Worm (Caenorhabditis elegans) whole organism, L2 larva: ENCODE results near the gene gtsf-1.
"Not testable (repeated sequence)": the region's sequence is repeated elsewhere in the genome, so short reads cannot be mapped to it uniquely, and the experiment has no call there.

Experiments
- F13H6.1 ChIP-seq: sonication (generic microtip); optimal IDR thresholded peaks from 2 replicates; lab custom pipeline; 2016; ENCODE audit warnings: missing genetic modification characterization, missing compliant biosample characterization
- R02D3.7 ChIP-seq: fragments of 150-350 bp; optimal IDR thresholded peaks from 2 replicates; lab custom pipeline; 2014; ENCODE audit warnings: missing biosample characterization, missing genetic modification characterization
- Y55F3AM.14 ChIP-seq: fragments of 200-800 bp; sonication (Bioruptor generic); optimal IDR thresholded peaks from 2 replicates; lab custom pipeline; 2018; ENCODE audit warnings: mild to moderate bottlenecking, missing genetic modification characterization, missing compliant biosample characterization
- alr-1 ChIP-seq: fragments of 150-350 bp; optimal IDR thresholded peaks from 2 replicates; lab custom pipeline; 2014; ENCODE audit warnings: missing biosample characterization, missing genetic modification characterization
- ama-1 ChIP-seq: fragments of 150-350 bp; optimal IDR thresholded peaks from 2 replicates; lab custom pipeline; 2018; ENCODE audit warnings: inconsistent platforms
- blmp-1 ChIP-seq: sonication (generic microtip); optimal IDR thresholded peaks from 2 replicates; lab custom pipeline; 2017; ENCODE audit warnings: missing genetic modification characterization, mild to moderate bottlenecking, missing compliant biosample characterization, antibody characterized with exemption, moderate library complexity; ENCODE audit not compliant: insufficient read depth
- ceh-16 ChIP-seq: fragments of 150-350 bp; optimal IDR thresholded peaks from 2 replicates; lab custom pipeline; 2014; ENCODE audit warnings: missing biosample characterization, missing genetic modification characterization
- crh-2 ChIP-seq: sonication (generic microtip); optimal IDR thresholded peaks from 2 replicates; lab custom pipeline; 2017; ENCODE audit warnings: missing biosample characterization, missing genetic modification characterization
- dmd-4 ChIP-seq: sonication (generic microtip); optimal IDR thresholded peaks from 2 replicates; lab custom pipeline; 2017; ENCODE audit warnings: missing biosample characterization, missing genetic modification characterization
- egl-27 ChIP-seq: sonication (generic microtip); optimal IDR thresholded peaks from 3 replicates; lab custom pipeline; 2017; ENCODE audit warnings: missing biosample characterization, missing genetic modification reagents, missing genetic modification characterization
- elt-1 ChIP-seq: fragments of 150-350 bp; optimal IDR thresholded peaks from 2 replicates; lab custom pipeline; 2014; ENCODE audit warnings: missing biosample characterization, missing genetic modification characterization
- elt-3 ChIP-seq: sonication (generic microtip); optimal IDR thresholded peaks from 2 replicates; lab custom pipeline; 2017; ENCODE audit warnings: missing biosample characterization, missing genetic modification characterization
- fos-1 ChIP-seq: fragments of 150-350 bp; optimal IDR thresholded peaks from 2 replicates; lab custom pipeline; 2014; ENCODE audit warnings: missing biosample characterization, missing genetic modification characterization
- gmeb-1 ChIP-seq: fragments of 150-350 bp; optimal IDR thresholded peaks from 2 replicates; lab custom pipeline; 2014; ENCODE audit warnings: missing biosample characterization, missing genetic modification characterization
- lin-11 ChIP-seq: fragments of 150-350 bp; sonication (generic microtip); optimal IDR thresholded peaks from 2 replicates; lab custom pipeline; 2014; ENCODE audit warnings: missing biosample characterization, missing genetic modification characterization, inconsistent platforms, mixed read lengths
- lsy-2 ChIP-seq, 2 experiments: fragments of 150-350 bp in 1 of 2; sonication (generic microtip) in 1 of 2; optimal IDR thresholded peaks; 2 replicates each; lab custom pipeline; 2014 to 2017; ENCODE audit warnings: missing biosample characterization in 2 of 2, missing genetic modification characterization in 2 of 2
- mab-5 ChIP-seq: fragments of 150-350 bp; optimal IDR thresholded peaks from 2 replicates; lab custom pipeline; 2014; ENCODE audit warnings: missing biosample characterization, missing genetic modification characterization
- mbf-1 ChIP-seq: sonication (generic microtip); optimal IDR thresholded peaks from 2 replicates; lab custom pipeline; 2017; ENCODE audit warnings: missing biosample characterization, missing genetic modification characterization
- nhr-10 ChIP-seq: sonication (generic microtip); optimal IDR thresholded peaks from 2 replicates; lab custom pipeline; 2017; ENCODE audit warnings: missing biosample characterization, missing genetic modification characterization
- nhr-11 ChIP-seq: fragments of 150-350 bp; optimal IDR thresholded peaks from 2 replicates; lab custom pipeline; 2014; ENCODE audit warnings: missing biosample characterization, missing genetic modification characterization
- nhr-129 ChIP-seq: fragments of 150-350 bp; optimal IDR thresholded peaks from 2 replicates; lab custom pipeline; 2014; ENCODE audit warnings: missing biosample characterization, missing genetic modification characterization
- nhr-21 ChIP-seq: fragments of 150-350 bp; optimal IDR thresholded peaks from 2 replicates; lab custom pipeline; 2014; ENCODE audit warnings: missing biosample characterization, missing genetic modification characterization
- nhr-23 ChIP-seq: fragments of 150-350 bp; optimal IDR thresholded peaks from 2 replicates; lab custom pipeline; 2014; ENCODE audit warnings: missing biosample characterization, missing genetic modification reagents, missing genetic modification characterization
- nhr-237 ChIP-seq: fragments of 150-350 bp; optimal IDR thresholded peaks from 2 replicates; lab custom pipeline; 2014; ENCODE audit warnings: missing biosample characterization, missing genetic modification characterization
- peb-1 ChIP-seq: fragments of 150-350 bp; optimal IDR thresholded peaks from 2 replicates; lab custom pipeline; 2014; ENCODE audit warnings: missing biosample characterization, missing genetic modification characterization
- skn-1 ChIP-seq: sonication (generic microtip); optimal IDR thresholded peaks from 2 replicates; lab custom pipeline; 2017; ENCODE audit warnings: missing biosample characterization, missing genetic modification characterization
- sma-3 ChIP-seq: sonication (generic microtip); optimal IDR thresholded peaks from 2 replicates; lab custom pipeline; 2016; ENCODE audit warnings: missing genetic modification reagents, missing genetic modification characterization, missing compliant biosample characterization
- unc-39 ChIP-seq: fragments of 150-350 bp; optimal IDR thresholded peaks from 2 replicates; lab custom pipeline; 2014; ENCODE audit warnings: missing biosample characterization, missing genetic modification characterization
- unc-55 ChIP-seq: fragments of 150-350 bp; sonication (generic microtip); optimal IDR thresholded peaks from 3 replicates; lab custom pipeline; 2014; ENCODE audit warnings: missing biosample characterization, missing genetic modification reagents, missing genetic modification characterization
- zag-1 ChIP-seq: fragments of 150-350 bp; optimal IDR thresholded peaks from 2 replicates; lab custom pipeline; 2014; ENCODE audit warnings: missing biosample characterization, missing genetic modification characterization
- ztf-1 ChIP-seq: fragments of 200-800 bp; sonication (Bioruptor generic); conservative IDR thresholded peaks from 2 replicates; pipeline ENCODE4 v1.3.6; 2022; ENCODE audit warnings: missing genetic modification characterization, missing compliant biosample characterization
- ztf-11 ChIP-seq: sonication (generic microtip); optimal IDR thresholded peaks from 2 replicates; lab custom pipeline; 2017; ENCODE audit warnings: missing biosample characterization, missing genetic modification characterization
- ztf-4 ChIP-seq: fragments of 150-350 bp; optimal IDR thresholded peaks from 2 replicates; lab custom pipeline; 2014; ENCODE audit warnings: missing biosample characterization, missing genetic modification characterization

The gtsf-1 gene

ce11 chrIV:16822529-16822928, 43.1 kb upstream of the gtsf-1 start, which contains the start of gene Y116A8A.4:
TSS of gene Y116A8A.4 (plus strand) at chrIV:16822829.
- no peak for TF ChIP-seq ama-1
- no peak for TF ChIP-seq nhr-10
- no peak for TF ChIP-seq peb-1 (tag; lab: Kevin White, UChicago)
- no peak for TF ChIP-seq lin-11 (tag; lab: Kevin White, UChicago)
- no peak for TF ChIP-seq egl-27 (tag; lab: Kevin White, UChicago)
- TF ChIP-seq fos-1 (tag; lab: Kevin White, UChicago): no peak
- no peak for TF ChIP-seq unc-55 (GFP tag; lab: Kevin White, UChicago)
- no peak for TF ChIP-seq sma-3 (GFP tag; lab: Kevin White, UChicago)
- TF ChIP-seq ztf-4 (tag; lab: Kevin White, UChicago): no peak
- TF ChIP-seq crh-2: no peak

DNA sequence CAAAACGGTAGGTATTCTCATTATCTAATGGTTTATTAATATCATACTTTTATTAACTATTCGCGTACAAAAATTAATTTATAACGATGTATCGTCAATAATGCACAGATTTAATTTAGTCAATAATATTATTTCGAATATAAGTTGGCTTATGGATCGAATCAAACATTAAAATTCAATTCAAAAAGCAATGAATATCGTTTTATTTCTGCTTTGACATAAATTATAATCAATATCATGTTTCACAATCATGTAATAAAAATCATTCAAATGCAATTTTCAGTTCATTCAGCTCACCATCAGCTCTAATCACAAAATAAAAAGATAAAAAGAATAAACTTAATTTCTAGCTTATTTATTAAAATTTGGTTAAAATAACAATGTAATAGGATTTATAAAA, 36.9 kb upstream of the gtsf-1 start, which contains the start of gene Y116A8A.6:
TSS of gene Y116A8A.6 (minus strand) at position 101 of the 400 bp plus-strand sequence.
- TF ChIP-seq gmeb-1 (tag; lab: Kevin White, UChicago) (no peak), R02D3.7 (no peak)

DNA sequence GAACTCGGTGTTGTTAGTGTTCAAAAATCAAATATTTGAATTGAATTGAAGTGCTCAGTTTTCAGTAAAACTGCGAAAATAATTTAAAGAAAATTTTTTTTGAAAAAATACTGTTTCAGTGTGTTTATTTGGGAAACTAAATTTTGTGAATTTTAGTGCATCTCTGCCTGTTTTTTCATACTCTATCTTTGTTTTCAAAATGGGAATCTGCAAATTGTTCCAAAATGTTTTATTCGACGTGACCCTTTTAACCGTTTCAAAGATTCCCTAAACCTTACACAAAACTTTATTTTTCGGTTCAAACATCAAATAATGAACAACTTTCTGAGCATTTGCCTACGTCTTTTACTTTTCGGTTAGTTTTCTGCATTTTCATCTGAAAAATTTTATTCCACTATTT, 35.7 kb upstream of the gtsf-1 start, which contains the start of gene Y116A8A.7:
TSS of gene Y116A8A.7 (plus strand) at position 301 of the 400 bp plus-strand sequence.
- no peak for TF ChIP-seq nhr-11 (tag; lab: Kevin White, UChicago)
- no peak for TF ChIP-seq zag-1
- TF ChIP-seq mbf-1 (tag; lab: Kevin White, UChicago): no peak
- TF ChIP-seq lin-11 (tag; lab: Kevin White, UChicago): no peak
- no peak for TF ChIP-seq Y55F3AM.14
- no peak for TF ChIP-seq ceh-16 (tag; lab: Kevin White, UChicago)
- TF ChIP-seq elt-1 (tag; lab: Kevin White, UChicago): no peak
- TF ChIP-seq mab-5 (tag; lab: Kevin White, UChicago): no peak
- TF ChIP-seq R02D3.7: no peak

ce11 chrIV:16831366-16831765, 34.3 kb upstream of the gtsf-1 start, which contains the start of gene clec-194:
TSS of gene clec-194 (plus strand) at chrIV:16831666.
- TF ChIP-seq elt-1 (tag; lab: Kevin White, UChicago) (no peak), unc-39 (tag; lab: Kevin White, UChicago) (no peak), skn-1 (tag; lab: Kevin White, UChicago) (no peak), ztf-1 (GFP tag; lab: Robert Waterston, UW) (no peak), dmd-4 (no peak), elt-3 (no peak), nhr-129 (tag; lab: Kevin White, UChicago) (no peak), nhr-11 (tag; lab: Kevin White, UChicago) (no peak), ztf-4 (tag; lab: Kevin White, UChicago) (no peak), nhr-21 (tag; lab: Kevin White, UChicago) (no peak), crh-2 (no peak), ztf-11 (no peak), zag-1 (no peak), ceh-16 (tag; lab: Kevin White, UChicago) (no peak), nhr-23 (no peak), nhr-237 (tag; lab: Kevin White, UChicago) (no peak), egl-27 (tag; lab: Kevin White, UChicago) (no peak), fos-1 (tag; lab: Kevin White, UChicago) (no peak), R02D3.7 (no peak)

- TF ChIP-seq peb-1 (tag; lab: Kevin White, UChicago); blmp-1; alr-1: not testable (repeated sequence)
Measured at ce11 chrIV:16842873-16843272, 22.8 kb upstream of the gtsf-1 start, which contains the start of gene Y116A8A.150. TSS of gene Y116A8A.150 (minus strand) at chrIV:16842973.

DNA sequence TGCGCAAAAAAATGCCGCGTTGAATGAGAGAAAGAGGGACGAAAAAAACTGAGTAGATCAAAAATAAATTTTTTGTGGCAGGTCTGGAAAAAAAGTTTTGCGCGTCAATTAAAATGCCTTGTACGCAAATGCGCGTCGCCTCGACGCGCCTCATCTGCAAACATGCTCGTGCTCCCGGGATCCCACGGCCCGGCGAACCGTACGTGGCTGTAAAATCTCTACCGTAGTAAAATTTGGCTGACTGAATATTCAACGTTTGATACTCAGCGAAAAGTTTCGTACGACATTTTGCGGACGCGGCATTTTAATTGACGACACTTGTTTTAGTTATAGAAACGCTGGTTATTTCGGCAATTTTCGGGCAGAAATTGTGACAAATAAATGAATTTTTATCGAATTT, 20.3 kb upstream of the gtsf-1 start:
- TF ChIP-seq F13H6.1 (tag; lab: Kevin White, UChicago) (peak; percentile 65), Y55F3AM.14 (peak; percentile 11), sma-3 (GFP tag; lab: Kevin White, UChicago) (peak; percentile 13), gmeb-1 (tag; lab: Kevin White, UChicago) (peak; percentile 43), unc-55 (GFP tag; lab: Kevin White, UChicago) (peak; percentile 25), lsy-2 (tag; optimal IDR thresholded peaks at IDR 0.05; lab: Kevin White, UChicago) (peak; percentile 43 to 71)
